Worm (Caenorhabditis elegans) whole organism, midembryonic: Measurements from ENCODE around the gene D2045.8.

Experiments
- T22C8.4 ChIP-seq: fragments of 200-800 bp; sonication (Bioruptor generic); IDR thresholded peaks from 2 replicates; pipeline ENCODE4 v1.3.6; 2022; ENCODE audit warnings: missing genetic modification characterization, missing compliant biosample characterization
- cog-1 ChIP-seq: sonication (generic microtip); optimal IDR thresholded peaks from 2 replicates; lab custom pipeline; 2016; ENCODE audit warnings: missing genetic modification characterization, missing compliant biosample characterization
- flt-1 ChIP-seq: fragments of 200-800 bp; sonication (Bioruptor generic); IDR thresholded peaks from 2 replicates; pipeline ENCODE4 v1.3.6; 2022; ENCODE audit warnings: missing genetic modification characterization, missing compliant biosample characterization
- med-1 ChIP-seq: sonication (generic microtip); optimal IDR thresholded peaks from 2 replicates; lab custom pipeline; 2017; ENCODE audit warnings: missing genetic modification characterization, mild to moderate bottlenecking, missing compliant biosample characterization, antibody characterized with exemption, missing genetic modification reagents; ENCODE audit not compliant: insufficient read depth
- ref-1 ChIP-seq: fragments of 200-800 bp; sonication (Bioruptor generic); conservative IDR thresholded peaks from 2 replicates; pipeline ENCODE4 v1.3.6; 2022; ENCODE audit warnings: missing genetic modification reagents, missing genetic modification characterization, missing compliant biosample characterization
- tab-1 ChIP-seq: fragments of 200-800 bp; sonication (Bioruptor generic); IDR thresholded peaks from 2 replicates; pipeline ENCODE4 v1.3.6; 2022; ENCODE audit warnings: missing genetic modification characterization, missing compliant biosample characterization
- ztf-23 ChIP-seq: fragments of 200-800 bp; sonication (Bioruptor generic); IDR thresholded peaks from 2 replicates; pipeline ENCODE4 v1.3.6; 2022; ENCODE audit warnings: missing genetic modification reagents, missing genetic modification characterization, missing compliant biosample characterization
- ztf-29 ChIP-seq: fragments of 200-800 bp; sonication (Bioruptor generic); IDR thresholded peaks from 2 replicates; pipeline ENCODE4 v1.3.6; 2022; ENCODE audit warnings: missing genetic modification reagents, missing genetic modification characterization, missing compliant biosample characterization

DNA sequence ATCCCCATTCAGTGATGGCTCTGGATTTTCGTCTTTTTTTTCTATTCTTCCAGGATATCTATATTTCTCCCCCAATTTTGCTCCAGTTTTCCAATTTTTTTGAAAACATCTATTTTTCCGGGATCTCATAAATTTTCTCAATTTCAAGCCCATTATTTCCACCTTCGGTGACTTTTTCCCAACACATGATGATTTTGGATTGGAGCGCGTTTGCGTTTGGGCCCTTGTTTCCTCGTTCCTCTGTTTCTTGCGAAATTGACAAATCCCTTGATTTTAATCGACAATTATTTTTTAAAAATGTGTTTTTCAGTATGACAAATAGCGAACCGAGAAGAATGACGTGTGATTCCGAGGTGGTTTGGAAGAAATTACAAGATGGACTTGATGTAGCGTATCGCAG is 11.2 kb upstream of the D2045.8 start, which contains the start of gene cul-1:
- no peak for TF ChIP-seq med-1 (GFP tag; lab: Kevin White, UChicago)
- no peak for TF ChIP-seq tab-1 (GFP tag; lab: Robert Waterston, UW)
- TF ChIP-seq ref-1 (GFP tag; lab: Robert Waterston, UW): no peak
- TF ChIP-seq cog-1 (tag; lab: Kevin White, UChicago): no peak
- no peak for TF ChIP-seq ztf-23
- TF ChIP-seq T22C8.4 (GFP tag; lab: Robert Waterston, UW): no peak
- no peak for TF ChIP-seq flt-1 (GFP tag; lab: Robert Waterston, UW)
- TF ChIP-seq ztf-29: no peak
